Fruit fly (Drosophila melanogaster) whole organism, wandering third instar larva: ENCODE measurements around the gene osa.
"Not testable (repeated sequence)": the region's sequence is repeated elsewhere in the genome, so short reads cannot be mapped to it uniquely, and the experiment has no call there.

Experiments
- CG32264 ChIP-seq: fragments of 200-800 bp; sonication (Bioruptor generic); optimal IDR thresholded peaks from 2 replicates; lab custom pipeline; 2016; ENCODE audit warnings: missing biosample characterization, missing genetic modification characterization
- CG9705 ChIP-seq: fragments of 200-800 bp; sonication (Bioruptor generic); optimal IDR thresholded peaks from 2 replicates; lab custom pipeline; 2018; ENCODE audit warnings: missing biosample characterization, mild to moderate bottlenecking, missing genetic modification characterization
- Dfd ChIP-seq: fragments of >200 bp; optimal IDR thresholded peaks from 2 replicates; lab custom pipeline; 2017; ENCODE audit warnings: missing biosample characterization, missing genetic modification characterization
- Dif ChIP-seq: fragments of 200-275, 200-300 bp; sonication (Bioruptor generic); optimal IDR thresholded peaks from 2 replicates; lab custom pipeline; 2018; ENCODE audit warnings: missing biosample characterization, missing genetic modification characterization; ENCODE audit not compliant: partially characterized antibody
- HLH106 ChIP-seq: fragments of 200-800 bp; optimal IDR thresholded peaks from 3 replicates; lab custom pipeline; 2019; ENCODE audit warnings: missing biosample characterization, mild to moderate bottlenecking, missing genetic modification characterization, moderate library complexity
- Hr78 ChIP-seq: fragments of >200 bp; optimal IDR thresholded peaks from 2 replicates; lab custom pipeline; 2017; ENCODE audit warnings: missing biosample characterization, missing genetic modification characterization
- Hr83 ChIP-seq: fragments of 200-300 bp; sonication (Bioruptor generic); optimal IDR thresholded peaks from 2 replicates; lab custom pipeline; 2016; ENCODE audit warnings: missing biosample characterization, mild to moderate bottlenecking, missing genetic modification characterization, moderate library complexity; ENCODE audit not compliant: poor library complexity, severe bottlenecking
- Jra ChIP-seq: sonication (Bioruptor generic); optimal IDR thresholded peaks from 2 replicates; lab custom pipeline; 2016; ENCODE audit warnings: missing biosample characterization, missing genetic modification characterization
- Mio ChIP-seq: sonication (Bioruptor generic); optimal IDR thresholded peaks from 2 replicates; lab custom pipeline; 2016; ENCODE audit warnings: missing biosample characterization, missing genetic modification characterization
- Myc ChIP-seq: fragments of >200 bp; optimal IDR thresholded peaks from 2 replicates; lab custom pipeline; 2017
- OdsH ChIP-seq: fragments of 200-800 bp; sonication (Bioruptor generic); optimal IDR thresholded peaks from 2 replicates; lab custom pipeline; 2016; ENCODE audit warnings: missing biosample characterization, mild to moderate bottlenecking, missing genetic modification characterization
- Rel ChIP-seq, 2 experiments: fragments of 200-800 bp; sonication (Bioruptor generic) in 1 of 2; optimal IDR thresholded peaks; 2 replicates in 1 of 2; 3 replicates in 1 of 2; lab custom pipeline; 2016 to 2019; ENCODE audit warnings: mild to moderate bottlenecking in 2 of 2, missing biosample characterization in 2 of 2, missing genetic modification characterization in 2 of 2, moderate library complexity in 1 of 2
- Sp1 ChIP-seq: fragments of 200-800 bp; sonication (Bioruptor generic); optimal IDR thresholded peaks from 3 replicates; lab custom pipeline; 2019; ENCODE audit warnings: missing biosample characterization, mild to moderate bottlenecking, missing genetic modification characterization, moderate library complexity
- Vsx2 ChIP-seq: fragments of 200-300, 225-300 bp; sonication (Bioruptor generic); optimal IDR thresholded peaks from 2 replicates; lab custom pipeline; 2018; ENCODE audit warnings: missing biosample characterization, missing genetic modification characterization; ENCODE audit not compliant: partially characterized antibody
- brk ChIP-seq: fragments of 200-800 bp; sonication (Bioruptor generic); optimal IDR thresholded peaks from 2 replicates; lab custom pipeline; 2016; ENCODE audit warnings: missing biosample characterization, mild to moderate bottlenecking, missing genetic modification characterization
- dl ChIP-seq, 2 experiments: fragments of 175-275, 200-275 bp in 1 of 2; fragments of 200-275 bp in 1 of 2; sonication (Bioruptor generic); optimal IDR thresholded peaks; lab custom pipeline; 2018; ENCODE audit warnings: mild to moderate bottlenecking in 2 of 2, missing biosample characterization in 2 of 2, missing genetic modification characterization in 2 of 2, moderate library complexity in 2 of 2; ENCODE audit not compliant: partially characterized antibody in 2 of 2, insufficient read depth in 1 of 2
- dmrt93B ChIP-seq: fragments of 200-800 bp; sonication (Bioruptor generic); optimal IDR thresholded peaks from 2 replicates; lab custom pipeline; 2018; ENCODE audit warnings: missing biosample characterization, mild to moderate bottlenecking, missing genetic modification characterization
- dsf ChIP-seq: sonication (Bioruptor generic); optimal IDR thresholded peaks from 2 replicates; lab custom pipeline; 2016; ENCODE audit warnings: missing biosample characterization, missing genetic modification characterization, borderline replicate concordance
- ey ChIP-seq: fragments of 200-800 bp; sonication (Bioruptor generic); optimal IDR thresholded peaks from 2 replicates; lab custom pipeline; 2016; ENCODE audit warnings: missing biosample characterization, missing genetic modification characterization
- foxo ChIP-seq, 2 experiments: fragments of 200-800 bp; sonication (Bioruptor generic); optimal IDR thresholded peaks; 2 replicates in 1 of 2; 3 replicates in 1 of 2; lab custom pipeline; 2016 to 2017; ENCODE audit warnings: missing biosample characterization in 2 of 2, missing genetic modification characterization in 2 of 2
- fru ChIP-seq: fragments of 200-800 bp; sonication (Bioruptor generic); optimal IDR thresholded peaks from 3 replicates; lab custom pipeline; 2016; ENCODE audit warnings: missing biosample characterization, mild to moderate bottlenecking, missing genetic modification characterization
- h ChIP-seq: fragments of 200-800 bp; sonication (Bioruptor generic); optimal IDR thresholded peaks from 3 replicates; lab custom pipeline; 2016; ENCODE audit warnings: missing biosample characterization, mild to moderate bottlenecking, missing genetic modification characterization
- lola ChIP-seq: fragments of >200 bp; optimal IDR thresholded peaks from 2 replicates; lab custom pipeline; 2017; ENCODE audit warnings: missing biosample characterization, missing genetic modification characterization
- pan ChIP-seq: fragments of >200 bp; optimal IDR thresholded peaks from 2 replicates; lab custom pipeline; 2017
- psq ChIP-seq: fragments of 200-800 bp; sonication (Bioruptor generic); optimal IDR thresholded peaks from 3 replicates; lab custom pipeline; 2017; ENCODE audit warnings: missing biosample characterization, mild to moderate bottlenecking, missing genetic modification characterization, moderate library complexity
- rgr ChIP-seq: fragments of 200-800 bp; sonication (Bioruptor generic); optimal IDR thresholded peaks from 3 replicates; lab custom pipeline; 2016; ENCODE audit warnings: missing biosample characterization, mild to moderate bottlenecking, missing genetic modification characterization
- sage ChIP-seq: fragments of 200-800 bp; sonication (Bioruptor generic); optimal IDR thresholded peaks from 2 replicates; lab custom pipeline; 2016; ENCODE audit warnings: missing biosample characterization, mild to moderate bottlenecking, missing genetic modification characterization
- sv ChIP-seq: fragments of 200-800 bp; sonication (Bioruptor generic); optimal IDR thresholded peaks from 3 replicates; lab custom pipeline; 2016; ENCODE audit warnings: missing biosample characterization, missing genetic modification characterization
- tai ChIP-seq: sonication (Bioruptor generic); optimal IDR thresholded peaks from 2 replicates; lab custom pipeline; 2016; ENCODE audit warnings: missing biosample characterization, missing genetic modification characterization
- usp ChIP-seq: fragments of >200 bp; optimal IDR thresholded peaks from 2 replicates; lab custom pipeline; 2017; ENCODE audit warnings: missing biosample characterization, missing genetic modification characterization
- woc ChIP-seq: sonication (Bioruptor generic); optimal IDR thresholded peaks from 2 replicates; lab custom pipeline; 2016; ENCODE audit warnings: missing biosample characterization, mild to moderate bottlenecking, missing genetic modification characterization

osa gene

DNA sequence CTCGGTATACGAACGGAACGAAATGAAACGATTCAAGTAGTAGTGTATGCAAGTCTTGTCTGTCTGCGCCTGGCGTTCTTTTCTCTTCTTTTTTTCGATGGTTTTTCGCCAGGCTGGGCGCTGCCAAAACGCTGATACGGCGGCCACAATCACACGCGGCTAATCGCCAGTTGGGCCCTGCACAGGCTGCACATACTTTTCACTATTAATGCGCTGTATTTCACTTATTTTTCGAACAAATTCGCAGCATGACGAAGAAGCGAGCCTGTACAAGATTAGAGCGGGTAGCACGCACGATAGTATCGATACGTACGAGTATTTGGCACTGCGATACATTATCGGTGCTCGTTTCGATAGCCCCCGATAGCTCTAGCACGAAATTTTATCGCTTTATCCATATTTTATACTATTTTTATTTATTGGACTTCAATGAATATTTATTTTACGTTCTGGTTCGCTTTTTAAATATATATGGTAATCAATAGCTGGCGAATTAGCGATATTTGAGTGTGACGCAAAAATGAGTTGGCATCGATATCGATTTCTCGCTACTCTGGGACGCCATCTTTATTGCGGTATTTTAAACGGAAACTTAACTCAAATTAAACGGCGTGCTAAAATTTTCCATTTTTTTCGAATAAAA lies at the start of gene osa:
Gene osa (minus strand): TSS at position 300 of the 643 bp plus-strand sequence.
- TF ChIP-seq Jra (GFP tag; lab: Kevin White, UChicago): peak; percentile 14
- TF ChIP-seq usp (GFP tag; lab: Kevin White, UChicago): no peak
- TF ChIP-seq Myc (lab: Kevin White, UChicago): peak; percentile 19
- TF ChIP-seq sv: no peak
- TF ChIP-seq tai (GFP tag; lab: Kevin White, UChicago): peak; percentile 62
- TF ChIP-seq psq (GFP tag; lab: Kevin White, UChicago): no peak
- TF ChIP-seq Sp1 (GFP tag; lab: Kevin White, UChicago): peak; percentile 12
- TF ChIP-seq pan: no peak
- TF ChIP-seq dmrt93B (GFP tag; lab: Kevin White, UChicago): no peak
- TF ChIP-seq Rel (GFP tag; optimal IDR thresholded peaks at IDR 0.05; lab: Kevin White, UChicago): no peak
- no peak for TF ChIP-seq Rel (tag; optimal IDR thresholded peaks at IDR 0.05; lab: Kevin White, UChicago)
- TF ChIP-seq dsf: no peak
- TF ChIP-seq CG32264 (GFP tag; lab: Kevin White, UChicago): peak; percentile 1
- peak; percentile 65 for TF ChIP-seq brk (GFP tag; lab: Kevin White, UChicago)
- peak; percentile 41 for TF ChIP-seq h (GFP tag; lab: Kevin White, UChicago)
- no peak for TF ChIP-seq Dif (GFP tag; lab: Kevin White, UChicago)
- peak; percentile 24 for TF ChIP-seq sage
- TF ChIP-seq CG9705 (GFP tag; lab: Kevin White, UChicago): peak; percentile 12
- peak; percentile 25 for TF ChIP-seq Hr83

DNA sequence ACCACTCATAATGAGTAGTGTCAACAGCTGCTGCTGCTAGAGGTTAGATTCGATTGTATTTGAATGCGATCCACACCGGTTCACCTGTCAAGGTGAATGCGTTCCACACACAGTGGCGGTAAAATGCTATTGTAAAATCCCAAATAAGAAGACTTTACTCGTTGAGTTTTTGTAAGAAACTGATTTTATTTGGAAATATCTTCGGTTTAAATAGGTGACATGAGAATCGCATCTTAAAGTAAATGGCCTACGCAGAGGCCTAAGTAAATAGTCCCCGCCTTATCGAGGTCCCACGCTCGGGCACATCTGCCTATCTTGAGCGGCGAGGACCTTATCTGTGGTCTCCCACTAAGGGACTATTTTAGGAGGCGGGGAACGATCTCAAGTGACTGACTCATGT lies 44.9 kb upstream of the osa start, which contains the start of gene TyrR:
Gene TyrR (minus strand): TSS at position 101 of the 400 bp plus-strand sequence.
- TF ChIP-seq usp (GFP tag; lab: Kevin White, UChicago); brk (GFP tag; lab: Kevin White, UChicago); Myc (lab: Kevin White, UChicago): not testable (repeated sequence)

- TF ChIP-seq Rel (GFP tag; optimal IDR thresholded peaks at IDR 0.05; lab: Kevin White, UChicago): no peak
- no peak for TF ChIP-seq Rel (tag; optimal IDR thresholded peaks at IDR 0.05; lab: Kevin White, UChicago)
- no peak for TF ChIP-seq lola (GFP tag; lab: Kevin White, UChicago)
- TF ChIP-seq Mio (GFP tag; lab: Kevin White, UChicago): no peak
- TF ChIP-seq tai (GFP tag; lab: Kevin White, UChicago): no peak
- TF ChIP-seq Dfd (GFP tag; lab: Kevin White, UChicago): no peak
- TF ChIP-seq CG9705 (GFP tag; lab: Kevin White, UChicago): no peak
- TF ChIP-seq usp (GFP tag; lab: Kevin White, UChicago): no peak
- TF ChIP-seq Dif (GFP tag; lab: Kevin White, UChicago): no peak
- TF ChIP-seq sv: no peak
- no peak for TF ChIP-seq Vsx2
- no peak for TF ChIP-seq dl (GFP tag; optimal IDR thresholded peaks at IDR 0.05; lab: Kevin White, UChicago; ENCODE audit: insufficient read depth in 1 of 2, partially characterized antibody in 2 of 2)
- TF ChIP-seq pan: no peak
Observed at dm6 chr3R:17762261-17762660, 44.1 kb upstream of the osa start.

dm6 chr3R:17759773-17760476 lies 41.8 kb upstream of the osa start:
- no peak for TF ChIP-seq HLH106 (tag; lab: Kevin White, UChicago)
- TF ChIP-seq Rel (GFP tag; optimal IDR thresholded peaks at IDR 0.05; lab: Kevin White, UChicago): no peak
- peak; percentile 45 for TF ChIP-seq Rel (tag; optimal IDR thresholded peaks at IDR 0.05; lab: Kevin White, UChicago)
- TF ChIP-seq tai (GFP tag; lab: Kevin White, UChicago): no peak
- TF ChIP-seq, all 38 proteins: peak for 1

- TF ChIP-seq Dfd (GFP tag; lab: Kevin White, UChicago) (no peak), HLH106 (tag; lab: Kevin White, UChicago) (no peak), woc (GFP tag; lab: Kevin White, UChicago) (no peak), lola (GFP tag; lab: Kevin White, UChicago) (no peak), Rel (GFP tag; optimal IDR thresholded peaks at IDR 0.05; lab: Kevin White, UChicago) (no peak), Rel (tag; optimal IDR thresholded peaks at IDR 0.05; lab: Kevin White, UChicago) (no peak), h (GFP tag; lab: Kevin White, UChicago) (no peak), pan (no peak), ey (no peak), CG9705 (GFP tag; lab: Kevin White, UChicago) (no peak), rgr (no peak), Myc (lab: Kevin White, UChicago) (no peak), Hr78 (GFP tag; lab: Kevin White, UChicago) (no peak), OdsH (GFP tag; lab: Kevin White, UChicago) (no peak), fru (GFP tag; lab: Kevin White, UChicago) (no peak), dsf (no peak), CG32264 (GFP tag; lab: Kevin White, UChicago) (no peak), dmrt93B (GFP tag; lab: Kevin White, UChicago) (no peak), sage (no peak), foxo (GFP tag; optimal IDR thresholded peaks at IDR 0.05; lab: Kevin White, UChicago) (no peak)
Observed at dm6 chr3R:17758905-17759304, 40.8 kb upstream of the osa start.
